Worm (Caenorhabditis elegans) whole organism, late embryonic: ENCODE results near the gene srpa-72.
A peak's percentile ranks its signal among the peaks of the same experiment; 100 is the strongest.

ENCODE experiments used
- C08G9.2 ChIP-seq: sonication (generic microtip); optimal IDR thresholded peaks from 2 replicates; lab custom pipeline; 2016; ENCODE audit warnings: mild to moderate bottlenecking, missing genetic modification characterization, moderate library complexity, missing compliant biosample characterization
- K09A11.1 ChIP-seq: sonication (generic microtip); optimal IDR thresholded peaks from 2 replicates; lab custom pipeline; 2017; ENCODE audit warnings: antibody characterized with exemption, mild to moderate bottlenecking, missing genetic modification characterization, missing compliant biosample characterization; ENCODE audit not compliant: insufficient read depth
- T23F11.4 ChIP-seq: fragments of 200-800 bp; sonication (Bioruptor generic); optimal IDR thresholded peaks from 2 replicates; lab custom pipeline; 2018; ENCODE audit warnings: mild to moderate bottlenecking, missing genetic modification characterization, missing compliant biosample characterization
- Y22D7AL.16 ChIP-seq: sonication (generic microtip); optimal IDR thresholded peaks from 2 replicates; lab custom pipeline; 2016; ENCODE audit warnings: missing genetic modification characterization, missing compliant biosample characterization
- ahr-1 ChIP-seq: sonication (generic microtip); optimal IDR thresholded peaks from 2 replicates; lab custom pipeline; 2016; ENCODE audit warnings: missing genetic modification characterization, missing compliant biosample characterization
- ama-1 ChIP-seq: fragments of 150-350 bp; optimal IDR thresholded peaks from 2 replicates; lab custom pipeline; 2014
- ceh-18 ChIP-seq: sonication (generic microtip); optimal IDR thresholded peaks from 2 replicates; lab custom pipeline; 2016; ENCODE audit warnings: missing genetic modification characterization, missing compliant biosample characterization
- ceh-30 ChIP-seq: fragments of 150-350 bp; optimal IDR thresholded peaks from 2 replicates; lab custom pipeline; 2014; ENCODE audit warnings: missing biosample characterization, missing genetic modification characterization
- ceh-34 ChIP-seq: sonication (generic microtip); optimal IDR thresholded peaks from 2 replicates; lab custom pipeline; 2016; ENCODE audit warnings: mild to moderate bottlenecking, missing genetic modification characterization, missing compliant biosample characterization
- ceh-6 ChIP-seq: fragments of 200-800 bp; sonication (Bioruptor generic); optimal IDR thresholded peaks from 2 replicates; lab custom pipeline; 2018; ENCODE audit warnings: mild to moderate bottlenecking, missing genetic modification characterization, missing compliant biosample characterization
- che-1 ChIP-seq: sonication (generic microtip); optimal IDR thresholded peaks from 2 replicates; lab custom pipeline; 2016; ENCODE audit warnings: mild to moderate bottlenecking, missing genetic modification characterization, missing compliant biosample characterization
- dmd-4 ChIP-seq: sonication (generic microtip); optimal IDR thresholded peaks from 2 replicates; lab custom pipeline; 2016; ENCODE audit warnings: borderline replicate concordance, missing genetic modification characterization, missing compliant biosample characterization
- dve-1 ChIP-seq: sonication (generic microtip); optimal IDR thresholded peaks from 2 replicates; lab custom pipeline; 2017; ENCODE audit warnings: antibody characterized with exemption, mild to moderate bottlenecking, missing genetic modification characterization, missing compliant biosample characterization
- elt-2 ChIP-seq: sonication (generic microtip); optimal IDR thresholded peaks from 2 replicates; lab custom pipeline; 2016; ENCODE audit warnings: missing genetic modification reagents, missing genetic modification characterization, missing compliant biosample characterization
- ets-4 ChIP-seq: sonication (generic microtip); optimal IDR thresholded peaks from 2 replicates; lab custom pipeline; 2016; ENCODE audit warnings: missing genetic modification characterization, missing compliant biosample characterization
- eyg-1 ChIP-seq: sonication (generic microtip); optimal IDR thresholded peaks from 2 replicates; lab custom pipeline; 2016; ENCODE audit warnings: missing genotype, missing genetic modification characterization, missing compliant biosample characterization
- gmeb-2 ChIP-seq: sonication (generic microtip); optimal IDR thresholded peaks from 2 replicates; lab custom pipeline; 2016; ENCODE audit warnings: missing genetic modification characterization, inconsistent platforms, missing compliant biosample characterization
- hlh-8 ChIP-seq: sonication (generic microtip); optimal IDR thresholded peaks from 2 replicates; lab custom pipeline; 2016; ENCODE audit warnings: missing genotype, missing genetic modification characterization, missing compliant biosample characterization
- lim-6 ChIP-seq: sonication (generic microtip); optimal IDR thresholded peaks from 2 replicates; lab custom pipeline; 2016; ENCODE audit warnings: missing genetic modification characterization, missing compliant biosample characterization
- madf-2 ChIP-seq: sonication (generic microtip); optimal IDR thresholded peaks from 2 replicates; lab custom pipeline; 2017; ENCODE audit warnings: missing genetic modification characterization, missing compliant biosample characterization
- nfya-1 ChIP-seq: sonication (generic microtip); optimal IDR thresholded peaks from 2 replicates; lab custom pipeline; 2017; ENCODE audit warnings: missing genetic modification characterization, mild to moderate bottlenecking, missing compliant biosample characterization, antibody characterized with exemption, moderate library complexity
- nhr-11 ChIP-seq: fragments of 150-350 bp; optimal IDR thresholded peaks from 2 replicates; lab custom pipeline; 2014; ENCODE audit warnings: missing biosample characterization, missing genetic modification characterization
- nhr-232 ChIP-seq: sonication (generic microtip); optimal IDR thresholded peaks from 2 replicates; lab custom pipeline; 2016; ENCODE audit warnings: missing genetic modification characterization, missing compliant biosample characterization
- odd-2 ChIP-seq: sonication (generic microtip); optimal IDR thresholded peaks from 2 replicates; lab custom pipeline; 2017; ENCODE audit warnings: antibody characterized with exemption, mild to moderate bottlenecking, missing genetic modification characterization, missing compliant biosample characterization
- pag-3 ChIP-seq: sonication (generic microtip); optimal IDR thresholded peaks from 2 replicates; lab custom pipeline; 2016; ENCODE audit warnings: missing compliant biosample characterization, missing genetic modification characterization, borderline replicate concordance
- pat-9 ChIP-seq: fragments of 200-800 bp; sonication (Bioruptor generic); optimal IDR thresholded peaks from 2 replicates; lab custom pipeline; 2018; ENCODE audit warnings: mild to moderate bottlenecking, missing genetic modification characterization, moderate library complexity, missing compliant biosample characterization
- pha-4 ChIP-seq: fragments of 150-350 bp; optimal IDR thresholded peaks from 2 replicates; lab custom pipeline; 2018; ENCODE audit warnings: missing biosample characterization, missing genetic modification reagents, missing genetic modification characterization
- pqm-1 ChIP-seq: sonication (generic microtip); optimal IDR thresholded peaks from 2 replicates; lab custom pipeline; 2016; ENCODE audit warnings: missing genetic modification characterization, missing compliant biosample characterization
- rnt-1 ChIP-seq: sonication (generic microtip); optimal IDR thresholded peaks from 2 replicates; lab custom pipeline; 2016; ENCODE audit warnings: missing genetic modification characterization, missing compliant biosample characterization
- sox-4 ChIP-seq: sonication (generic microtip); optimal IDR thresholded peaks from 2 replicates; lab custom pipeline; 2017; ENCODE audit warnings: mild to moderate bottlenecking, missing genetic modification characterization, inconsistent platforms, missing compliant biosample characterization
- syd-9 ChIP-seq: sonication (generic microtip); optimal IDR thresholded peaks from 2 replicates; lab custom pipeline; 2016; ENCODE audit warnings: mild to moderate bottlenecking, missing genetic modification characterization, moderate library complexity, missing compliant biosample characterization
- tbx-7 ChIP-seq: sonication (generic microtip); optimal IDR thresholded peaks from 2 replicates; lab custom pipeline; 2016; ENCODE audit warnings: missing genotype, missing genetic modification characterization, missing compliant biosample characterization
- ttx-3 ChIP-seq: sonication (generic microtip); optimal IDR thresholded peaks from 2 replicates; lab custom pipeline; 2016; ENCODE audit warnings: missing genetic modification reagents, missing genetic modification characterization, missing compliant biosample characterization
- unc-42 ChIP-seq: sonication (generic microtip); optimal IDR thresholded peaks from 2 replicates; lab custom pipeline; 2016; ENCODE audit warnings: missing genotype, missing genetic modification characterization, missing compliant biosample characterization
- unc-55 ChIP-seq: sonication (generic microtip); optimal IDR thresholded peaks from 2 replicates; lab custom pipeline; 2017; ENCODE audit warnings: missing biosample characterization, missing genetic modification reagents, missing genetic modification characterization
- ztf-16 ChIP-seq: sonication (generic microtip); optimal IDR thresholded peaks from 2 replicates; lab custom pipeline; 2017; ENCODE audit warnings: missing genetic modification characterization, missing compliant biosample characterization

srpa-72 gene

ce11 chrII:2795413-2795812, 8.1 kb downstream of the srpa-72 start:
- TF ChIP-seq ceh-30 (tag; lab: Kevin White, UChicago) (no peak), Y22D7AL.16 (tag; lab: Kevin White, UChicago) (no peak), pat-9 (tag; lab: Kevin White, UChicago) (no peak), nfya-1 (tag; lab: Kevin White, UChicago) (no peak)

- TF ChIP-seq nhr-232 (tag; lab: Kevin White, UChicago) (no peak), dmd-4 (tag; lab: Kevin White, UChicago) (no peak), madf-2 (tag; lab: Kevin White, UChicago) (no peak), K09A11.1 (tag; lab: Kevin White, UChicago) (no peak), ceh-6 (no peak), pqm-1 (no peak)
Measured at ce11 chrII:2796431-2796830, 9.2 kb downstream of the srpa-72 start.

ce11 chrII:2797951-2798350, 10.7 kb downstream of the srpa-72 start:
- TF ChIP-seq T23F11.4 (no peak), pag-3 (no peak), ceh-34 (tag; lab: Kevin White, UChicago) (no peak), odd-2 (no peak), unc-42 (tag; lab: Kevin White, UChicago) (no peak), lim-6 (tag; lab: Kevin White, UChicago) (no peak), ahr-1 (no peak), rnt-1 (tag; lab: Kevin White, UChicago) (no peak), eyg-1 (tag; lab: Kevin White, UChicago) (no peak), pha-4 (tag; lab: Kevin White, UChicago) (no peak), ama-1 (no peak), syd-9 (tag; lab: Kevin White, UChicago) (no peak), ztf-16 (tag; lab: Kevin White, UChicago) (no peak), che-1 (tag; lab: Kevin White, UChicago) (no peak), C08G9.2 (tag; lab: Kevin White, UChicago) (no peak), hlh-8 (tag; lab: Kevin White, UChicago) (no peak), gmeb-2 (tag; lab: Kevin White, UChicago) (no peak), tbx-7 (tag; lab: Kevin White, UChicago) (no peak), ets-4 (tag; lab: Kevin White, UChicago) (no peak)
- TF ChIP-seq, all 69 proteins: peak for 0

- TF ChIP-seq ceh-18 (tag; lab: Kevin White, UChicago), result peak; percentile 47
- peak; percentile 17 for TF ChIP-seq pqm-1
- no peak for TF ChIP-seq ahr-1
- TF ChIP-seq unc-55 (GFP tag; lab: Kevin White, UChicago), result peak; percentile 97
- peak; percentile 84 for TF ChIP-seq elt-2
- TF ChIP-seq dve-1 (tag; lab: Kevin White, UChicago), result peak; percentile 38
Measured at ce11 chrII:2800550-2801233, 13.4 kb downstream of the srpa-72 start, which contains the start of gene nhr-119. TSS of gene nhr-119 (minus strand) at chrII:2800600.

ce11 chrII:2801764-2802163, 14.5 kb downstream of the srpa-72 start:
- TF ChIP-seq ttx-3 (tag; lab: Kevin White, UChicago) (no peak), sox-4 (tag; lab: Kevin White, UChicago) (no peak), nhr-11 (tag; lab: Kevin White, UChicago) (no peak)
- TF ChIP-seq, all 69 proteins: peak for 0
